Worm (Caenorhabditis elegans) whole organism, L3 larva: ENCODE measurements around the gene T04A11.1.

Experiments
- ama-1 ChIP-seq: fragments of 150-350 bp; optimal IDR thresholded peaks from 2 replicates; lab custom pipeline; 2018
- ceh-28 ChIP-seq: fragments of 150-350 bp; optimal IDR thresholded peaks from 2 replicates; lab custom pipeline; 2014; ENCODE audit warnings: missing biosample characterization, missing genetic modification reagents, missing genetic modification characterization
- fkh-10 ChIP-seq: sonication (generic microtip); optimal IDR thresholded peaks from 2 replicates; lab custom pipeline; 2017; ENCODE audit warnings: missing biosample characterization, missing genetic modification reagents, missing genetic modification characterization
- lsy-12 ChIP-seq: sonication (generic microtip); optimal IDR thresholded peaks from 2 replicates; lab custom pipeline; 2016; ENCODE audit warnings: mild to moderate bottlenecking, missing genetic modification characterization, missing compliant biosample characterization
- mdl-1 ChIP-seq: fragments of 150-350 bp; optimal IDR thresholded peaks from 2 replicates; lab custom pipeline; 2014; ENCODE audit warnings: missing biosample characterization, missing genetic modification characterization
- nfya-1 ChIP-seq: sonication (generic microtip); optimal IDR thresholded peaks from 2 replicates; lab custom pipeline; 2017; ENCODE audit warnings: missing genetic modification characterization, mild to moderate bottlenecking, missing compliant biosample characterization, antibody characterized with exemption, moderate library complexity; ENCODE audit not compliant: insufficient read depth
- nhr-12 ChIP-seq: fragments of 150-350 bp; optimal IDR thresholded peaks from 2 replicates; lab custom pipeline; 2014; ENCODE audit warnings: missing biosample characterization, missing genetic modification characterization
- nhr-237 ChIP-seq: fragments of 150-350 bp; optimal IDR thresholded peaks from 2 replicates; lab custom pipeline; 2014; ENCODE audit warnings: missing biosample characterization, missing genetic modification characterization
- nhr-25 ChIP-seq: sonication (generic microtip); optimal IDR thresholded peaks from 2 replicates; lab custom pipeline; 2017; ENCODE audit warnings: missing biosample characterization, missing genetic modification characterization
- nhr-28 ChIP-seq: fragments of 150-350 bp; optimal IDR thresholded peaks from 2 replicates; lab custom pipeline; 2014; ENCODE audit warnings: missing biosample characterization, missing genetic modification characterization
- nhr-43 ChIP-seq: sonication (generic microtip); optimal IDR thresholded peaks from 2 replicates; lab custom pipeline; 2016; ENCODE audit warnings: mild to moderate bottlenecking, missing genetic modification characterization, missing compliant biosample characterization; ENCODE audit not compliant: poor library complexity, severe bottlenecking

DNA sequence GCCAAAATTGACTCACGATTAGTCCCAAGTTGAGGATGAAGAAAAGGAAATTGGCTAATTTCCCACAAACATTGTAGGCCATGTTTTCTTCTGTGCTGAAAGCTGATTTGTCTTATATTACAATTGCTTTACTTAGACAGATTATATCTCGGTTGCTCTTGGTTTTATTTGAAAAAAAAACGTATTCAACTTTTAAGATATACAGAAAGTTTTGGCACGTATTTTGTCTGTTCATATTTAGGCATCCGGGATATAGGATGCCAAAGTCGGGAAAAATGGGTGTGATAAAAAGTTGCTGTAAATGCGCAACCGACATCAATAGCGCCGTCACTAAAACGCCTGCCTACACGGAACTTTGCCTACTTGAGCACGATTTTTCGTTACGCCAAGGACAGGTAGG lies 43.3 kb upstream of the T04A11.1 start, which contains the start of gene tsp-4:
- TF ChIP-seq nhr-28 (tag; lab: Kevin White, UChicago) = no peak
- TF ChIP-seq lsy-12 (tag; lab: Kevin White, UChicago) = no peak
- no peak for TF ChIP-seq ceh-28 (tag; lab: Kevin White, UChicago)
- TF ChIP-seq fkh-10 (GFP tag; lab: Kevin White, UChicago) = no peak
- no peak for TF ChIP-seq ama-1 (lab: Kevin White, UChicago)
- no peak for TF ChIP-seq nhr-25 (tag; lab: Kevin White, UChicago)
- TF ChIP-seq nhr-43 (tag; lab: Kevin White, UChicago) = no peak
- TF ChIP-seq nfya-1 (tag; lab: Kevin White, UChicago) = no peak
- TF ChIP-seq mdl-1 = no peak
- TF ChIP-seq nhr-237 = no peak
- TF ChIP-seq nhr-12 = no peak
